Fruit fly (Drosophila melanogaster) whole organism, prepupa: ENCODE results near the gene CG9257.

Experiments used
- Blimp-1 ChIP-seq: fragments of 200-800 bp; sonication (Bioruptor generic); optimal IDR thresholded peaks from 3 replicates; lab custom pipeline; 2017; ENCODE audit warnings: missing biosample characterization, missing genetic modification characterization, mild to moderate bottlenecking, moderate library complexity, missing genetic modification reagents
- CG10631 ChIP-seq: fragments of 200-800 bp; sonication (Bioruptor generic); optimal IDR thresholded peaks from 2 replicates; lab custom pipeline; 2016; ENCODE audit warnings: missing biosample characterization, missing genetic modification characterization
- CG11762 ChIP-seq: fragments of 200-800 bp; sonication (Bioruptor generic); optimal IDR thresholded peaks from 3 replicates; lab custom pipeline; 2016; ENCODE audit warnings: missing biosample characterization, missing genetic modification characterization; ENCODE audit not compliant: insufficient read depth
- CG3919 ChIP-seq: fragments of 200-800 bp; sonication (Bioruptor generic); optimal IDR thresholded peaks from 3 replicates; lab custom pipeline; 2016; ENCODE audit warnings: missing biosample characterization, missing genetic modification characterization
- CG6808 ChIP-seq: fragments of 200-800 bp; sonication (Bioruptor generic); optimal IDR thresholded peaks from 3 replicates; lab custom pipeline; 2017; ENCODE audit warnings: missing biosample characterization, missing genetic modification characterization, mild to moderate bottlenecking, moderate library complexity, missing genetic modification reagents
- CG9139 ChIP-seq: fragments of 200-800 bp; sonication (Bioruptor generic); optimal IDR thresholded peaks from 3 replicates; lab custom pipeline; 2017; ENCODE audit warnings: missing biosample characterization, mild to moderate bottlenecking, missing genetic modification characterization
- Eip93F ChIP-seq: fragments of 200-800 bp; sonication (Bioruptor generic); optimal IDR thresholded peaks from 2 replicates; lab custom pipeline; 2016; ENCODE audit warnings: missing biosample characterization, mild to moderate bottlenecking, missing genetic modification characterization
- Ets21C ChIP-seq: fragments of 200-800 bp; sonication (Bioruptor generic); optimal IDR thresholded peaks from 3 replicates; lab custom pipeline; 2016; ENCODE audit warnings: missing biosample characterization, missing genetic modification characterization
- Sox14 ChIP-seq: fragments of 200-800 bp; sonication (Bioruptor generic); optimal IDR thresholded peaks from 3 replicates; lab custom pipeline; 2016; ENCODE audit warnings: missing biosample characterization, missing genetic modification characterization
- ss ChIP-seq, 2 experiments: fragments of 200-800 bp; sonication (Bioruptor generic); optimal IDR thresholded peaks; 2 replicates in 1 of 2; 3 replicates in 1 of 2; lab custom pipeline; 2017 to 2018; ENCODE audit warnings: mild to moderate bottlenecking in 2 of 2, missing biosample characterization in 2 of 2, missing genetic modification characterization in 2 of 2, moderate library complexity in 1 of 2

dm6 chr2L:21135764-21136163 lies 33.2 kb downstream of the CG9257 start:
- no peak for TF ChIP-seq Sox14 (GFP tag; lab: Kevin White, UChicago)
- TF ChIP-seq CG11762 (GFP tag; lab: Kevin White, UChicago) = no peak
- no peak for TF ChIP-seq Ets21C (GFP tag; lab: Kevin White, UChicago)
- TF ChIP-seq Blimp-1 = no peak
- no peak for TF ChIP-seq Eip93F (GFP tag; lab: Kevin White, UChicago)
- TF ChIP-seq CG6808 (GFP tag; lab: Kevin White, UChicago) = no peak
- TF ChIP-seq CG3919 (GFP tag; lab: Kevin White, UChicago) = no peak
- no peak for TF ChIP-seq CG9139
- TF ChIP-seq CG10631 = no peak
- TF ChIP-seq ss (GFP tag; optimal IDR thresholded peaks at IDR 0.05; lab: Kevin White, UChicago) = no peak
